Worm (Caenorhabditis elegans) whole organism, late embryonic: Measurements from ENCODE around the gene mrpl-53.

Source experiments
- C08G9.2 ChIP-seq: sonication (generic microtip); optimal IDR thresholded peaks from 2 replicates; lab custom pipeline; 2016; ENCODE audit warnings: mild to moderate bottlenecking, missing genetic modification characterization, moderate library complexity, missing compliant biosample characterization
- Y22D7AL.16 ChIP-seq: sonication (generic microtip); optimal IDR thresholded peaks from 2 replicates; lab custom pipeline; 2016; ENCODE audit warnings: missing genetic modification characterization, missing compliant biosample characterization
- ahr-1 ChIP-seq: sonication (generic microtip); optimal IDR thresholded peaks from 2 replicates; lab custom pipeline; 2016; ENCODE audit warnings: missing genetic modification characterization, missing compliant biosample characterization
- ama-1 ChIP-seq: fragments of 150-350 bp; optimal IDR thresholded peaks from 2 replicates; lab custom pipeline; 2014
- ceh-14 ChIP-seq: sonication (generic microtip); optimal IDR thresholded peaks from 2 replicates; lab custom pipeline; 2016; ENCODE audit warnings: missing genotype, missing genetic modification characterization, missing compliant biosample characterization
- ceh-18 ChIP-seq: sonication (generic microtip); optimal IDR thresholded peaks from 2 replicates; lab custom pipeline; 2016; ENCODE audit warnings: missing genetic modification characterization, missing compliant biosample characterization
- ceh-34 ChIP-seq: sonication (generic microtip); optimal IDR thresholded peaks from 2 replicates; lab custom pipeline; 2016; ENCODE audit warnings: mild to moderate bottlenecking, missing genetic modification characterization, missing compliant biosample characterization
- ceh-48 ChIP-seq: sonication (generic microtip); optimal IDR thresholded peaks from 2 replicates; lab custom pipeline; 2016; ENCODE audit warnings: missing genetic modification characterization, inconsistent platforms, missing compliant biosample characterization
- ceh-6 ChIP-seq: fragments of 200-800 bp; sonication (Bioruptor generic); optimal IDR thresholded peaks from 2 replicates; lab custom pipeline; 2018; ENCODE audit warnings: mild to moderate bottlenecking, missing genetic modification characterization, missing compliant biosample characterization
- ceh-9 ChIP-seq: sonication (generic microtip); optimal IDR thresholded peaks from 2 replicates; lab custom pipeline; 2016; ENCODE audit warnings: mild to moderate bottlenecking, missing genetic modification characterization, inconsistent platforms, missing compliant biosample characterization
- dve-1 ChIP-seq: sonication (generic microtip); optimal IDR thresholded peaks from 2 replicates; lab custom pipeline; 2017; ENCODE audit warnings: antibody characterized with exemption, mild to moderate bottlenecking, missing genetic modification characterization, missing compliant biosample characterization
- elt-4 ChIP-seq: sonication (generic microtip); optimal IDR thresholded peaks from 2 replicates; lab custom pipeline; 2016; ENCODE audit warnings: missing genetic modification characterization, missing compliant biosample characterization
- ets-4 ChIP-seq: sonication (generic microtip); optimal IDR thresholded peaks from 2 replicates; lab custom pipeline; 2016; ENCODE audit warnings: missing genetic modification characterization, missing compliant biosample characterization
- eyg-1 ChIP-seq: sonication (generic microtip); optimal IDR thresholded peaks from 2 replicates; lab custom pipeline; 2016; ENCODE audit warnings: missing genotype, missing genetic modification characterization, missing compliant biosample characterization
- fax-1 ChIP-seq: sonication (generic microtip); optimal IDR thresholded peaks from 2 replicates; lab custom pipeline; 2016; ENCODE audit warnings: missing genotype, missing genetic modification characterization, missing compliant biosample characterization
- fkh-10 ChIP-seq: fragments of 150-350 bp; optimal IDR thresholded peaks from 2 replicates; lab custom pipeline; 2014; ENCODE audit warnings: missing biosample characterization, missing genetic modification reagents, missing genetic modification characterization
- fkh-6 ChIP-seq: sonication (generic microtip); optimal IDR thresholded peaks from 2 replicates; lab custom pipeline; 2016; ENCODE audit warnings: missing genetic modification characterization, missing compliant biosample characterization
- hlh-13 ChIP-seq: fragments of 200-800 bp; sonication (Bioruptor generic); optimal IDR thresholded peaks from 2 replicates; lab custom pipeline; 2018; ENCODE audit warnings: mild to moderate bottlenecking, missing genetic modification characterization, missing compliant biosample characterization
- hlh-15 ChIP-seq: sonication (generic microtip); optimal IDR thresholded peaks from 2 replicates; lab custom pipeline; 2016; ENCODE audit warnings: missing genetic modification characterization, missing compliant biosample characterization
- hlh-6 ChIP-seq: sonication (generic microtip); optimal IDR thresholded peaks from 2 replicates; lab custom pipeline; 2016; ENCODE audit warnings: missing genotype, missing genetic modification characterization, missing compliant biosample characterization
- hlh-8 ChIP-seq: sonication (generic microtip); optimal IDR thresholded peaks from 2 replicates; lab custom pipeline; 2016; ENCODE audit warnings: missing genotype, missing genetic modification characterization, missing compliant biosample characterization
- lim-6 ChIP-seq: sonication (generic microtip); optimal IDR thresholded peaks from 2 replicates; lab custom pipeline; 2016; ENCODE audit warnings: missing genetic modification characterization, missing compliant biosample characterization
- lin-11 ChIP-seq: fragments of 200-800 bp; sonication (Bioruptor generic); optimal IDR thresholded peaks from 2 replicates; lab custom pipeline; 2018; ENCODE audit warnings: mild to moderate bottlenecking, missing genetic modification characterization, missing compliant biosample characterization
- madf-2 ChIP-seq: sonication (generic microtip); optimal IDR thresholded peaks from 2 replicates; lab custom pipeline; 2017; ENCODE audit warnings: missing genetic modification characterization, missing compliant biosample characterization
- mec-3 ChIP-seq: sonication (generic microtip); optimal IDR thresholded peaks from 2 replicates; lab custom pipeline; 2016; ENCODE audit warnings: borderline replicate concordance, missing genetic modification characterization, missing compliant biosample characterization
- nfya-1 ChIP-seq: sonication (generic microtip); optimal IDR thresholded peaks from 2 replicates; lab custom pipeline; 2017; ENCODE audit warnings: missing genetic modification characterization, mild to moderate bottlenecking, missing compliant biosample characterization, antibody characterized with exemption, moderate library complexity
- nhr-232 ChIP-seq: sonication (generic microtip); optimal IDR thresholded peaks from 2 replicates; lab custom pipeline; 2016; ENCODE audit warnings: missing genetic modification characterization, missing compliant biosample characterization
- npax-4 ChIP-seq: sonication (generic microtip); optimal IDR thresholded peaks from 2 replicates; lab custom pipeline; 2016; ENCODE audit warnings: missing genetic modification characterization, missing compliant biosample characterization
- pat-9 ChIP-seq: fragments of 200-800 bp; sonication (Bioruptor generic); optimal IDR thresholded peaks from 2 replicates; lab custom pipeline; 2018; ENCODE audit warnings: mild to moderate bottlenecking, missing genetic modification characterization, moderate library complexity, missing compliant biosample characterization
- pax-1 ChIP-seq: fragments of 150-350 bp; optimal IDR thresholded peaks from 2 replicates; lab custom pipeline; 2014; ENCODE audit warnings: missing biosample characterization, missing genetic modification characterization
- pqm-1 ChIP-seq: sonication (generic microtip); optimal IDR thresholded peaks from 2 replicates; lab custom pipeline; 2016; ENCODE audit warnings: missing genetic modification characterization, missing compliant biosample characterization
- pros-1 ChIP-seq: fragments of 150-350 bp; optimal IDR thresholded peaks from 2 replicates; lab custom pipeline; 2014; ENCODE audit warnings: missing biosample characterization, missing genetic modification reagents, missing genetic modification characterization
- ref-2 ChIP-seq: sonication (generic microtip); optimal IDR thresholded peaks from 2 replicates; lab custom pipeline; 2016; ENCODE audit warnings: missing genetic modification characterization, missing compliant biosample characterization
- rnt-1 ChIP-seq: sonication (generic microtip); optimal IDR thresholded peaks from 2 replicates; lab custom pipeline; 2016; ENCODE audit warnings: missing genetic modification characterization, missing compliant biosample characterization
- sdc-2 ChIP-seq: sonication (generic microtip); optimal IDR thresholded peaks from 2 replicates; lab custom pipeline; 2016; ENCODE audit warnings: missing genotype, missing genetic modification characterization, missing compliant biosample characterization
- sox-2 ChIP-seq: fragments of 200-800 bp; sonication (Bioruptor generic); IDR thresholded peaks from 2 replicates; pipeline ENCODE4 v1.3.6; 2022; ENCODE audit warnings: missing genetic modification reagents, missing genetic modification characterization, missing compliant biosample characterization
- tbx-7 ChIP-seq: sonication (generic microtip); optimal IDR thresholded peaks from 2 replicates; lab custom pipeline; 2016; ENCODE audit warnings: missing genotype, missing genetic modification characterization, missing compliant biosample characterization
- ttx-3 ChIP-seq: sonication (generic microtip); optimal IDR thresholded peaks from 2 replicates; lab custom pipeline; 2016; ENCODE audit warnings: missing genetic modification reagents, missing genetic modification characterization, missing compliant biosample characterization
- zip-5 ChIP-seq: sonication (generic microtip); optimal IDR thresholded peaks from 2 replicates; lab custom pipeline; 2016; ENCODE audit warnings: missing genetic modification characterization, missing compliant biosample characterization
- ztf-16 ChIP-seq: sonication (generic microtip); optimal IDR thresholded peaks from 2 replicates; lab custom pipeline; 2017; ENCODE audit warnings: missing genetic modification characterization, missing compliant biosample characterization

mrpl-53 gene

ce11 chrII:9605336-9605735, 7.9 kb downstream of the mrpl-53 start, which contains the start of gene nhr-19:
Gene nhr-19, minus strand, starts transcription at chrII:9605526.
- TF ChIP-seq ceh-18 (tag; lab: Kevin White, UChicago) = no peak
- no peak for TF ChIP-seq sox-2
- no peak for TF ChIP-seq hlh-13 (GFP tag; lab: Kevin White, UChicago)
- no peak for TF ChIP-seq Y22D7AL.16 (tag; lab: Kevin White, UChicago)
- no peak for TF ChIP-seq nhr-232
- TF ChIP-seq C08G9.2 (tag; lab: Kevin White, UChicago) = no peak
- TF ChIP-seq madf-2 (tag; lab: Kevin White, UChicago) = no peak
- TF ChIP-seq ceh-9 (tag; lab: Kevin White, UChicago) = no peak
- TF ChIP-seq, all 69 proteins: peak for 0

DNA sequence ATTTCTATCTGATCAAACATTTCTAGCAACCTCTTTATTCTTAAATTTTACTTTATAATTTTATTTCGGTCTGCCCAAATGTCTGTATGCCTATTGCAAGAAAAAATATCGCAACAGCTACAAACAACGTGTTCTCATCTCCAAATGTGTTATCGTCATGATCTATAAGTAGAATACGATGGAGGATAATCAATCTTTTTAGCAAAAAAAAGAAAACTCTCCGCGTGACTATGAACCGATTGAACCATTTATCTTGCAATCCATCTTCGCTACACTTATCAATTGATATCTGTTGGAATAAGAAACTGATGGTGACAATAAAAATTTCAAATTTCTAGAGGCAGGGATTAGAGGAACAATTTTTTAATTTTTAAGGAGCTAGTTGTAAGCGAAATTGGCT, 8.5 kb downstream of the mrpl-53 start:
- TF ChIP-seq elt-4 (tag; lab: Kevin White, UChicago) (no peak), ceh-18 (tag; lab: Kevin White, UChicago) (no peak), tbx-7 (tag; lab: Kevin White, UChicago) (no peak), ceh-14 (tag; lab: Kevin White, UChicago) (no peak), hlh-8 (tag; lab: Kevin White, UChicago) (no peak), pqm-1 (no peak), dve-1 (tag; lab: Kevin White, UChicago) (no peak), hlh-15 (tag; lab: Kevin White, UChicago) (no peak), Y22D7AL.16 (tag; lab: Kevin White, UChicago) (no peak), ztf-16 (no peak), nfya-1 (no peak), npax-4 (tag; lab: Kevin White, UChicago) (no peak), ets-4 (tag; lab: Kevin White, UChicago) (no peak)
- TF ChIP-seq, all 69 proteins: peak for 0

DNA sequence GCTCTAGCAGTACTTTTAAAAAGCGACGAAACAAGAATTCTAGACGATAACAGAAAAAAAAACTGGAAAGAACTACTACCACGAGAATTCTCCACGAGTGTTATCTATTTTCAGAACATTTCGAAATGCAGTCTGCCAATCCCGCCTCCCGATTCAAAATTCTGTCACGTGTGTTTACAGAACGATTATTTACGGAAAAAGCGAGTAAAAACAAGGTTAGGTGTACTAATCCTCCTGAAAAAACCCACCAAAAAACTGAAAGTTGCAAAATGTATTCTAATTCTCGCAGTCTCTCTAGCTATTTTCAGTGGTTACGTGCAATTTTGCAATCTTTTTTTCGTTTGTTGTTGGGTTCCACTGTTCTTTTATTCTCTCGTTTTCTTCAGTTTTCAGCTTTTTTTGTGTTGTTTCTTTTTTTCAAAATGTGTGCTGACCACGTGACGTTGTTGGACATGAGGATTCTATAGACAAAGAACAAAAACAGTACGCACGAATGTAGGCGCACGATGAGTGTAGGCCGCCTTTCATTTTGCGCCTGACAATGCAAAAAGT, 9.1 kb downstream of the mrpl-53 start:
- TF ChIP-seq sdc-2 (tag; lab: Kevin White, UChicago) = no peak
- TF ChIP-seq ttx-3 (tag; lab: Kevin White, UChicago) = no peak
- no peak for TF ChIP-seq rnt-1 (tag; lab: Kevin White, UChicago)
- TF ChIP-seq hlh-6 (tag; lab: Kevin White, UChicago) = no peak
- TF ChIP-seq ama-1 (lab: Kevin White, UChicago) = no peak
- TF ChIP-seq pqm-1 = no peak

- no peak for TF ChIP-seq pat-9
- TF ChIP-seq ceh-14 (tag; lab: Kevin White, UChicago) = no peak
- no peak for TF ChIP-seq ceh-6 (GFP tag; lab: Kevin White, UChicago)
- TF ChIP-seq ceh-9 (tag; lab: Kevin White, UChicago) = no peak
- TF ChIP-seq fkh-6 (tag; lab: Kevin White, UChicago) = no peak
- TF ChIP-seq sdc-2 (tag; lab: Kevin White, UChicago) = no peak
- no peak for TF ChIP-seq fkh-10 (GFP tag; lab: Kevin White, UChicago)
- TF ChIP-seq mec-3 (tag; lab: Kevin White, UChicago) = no peak
- no peak for TF ChIP-seq Y22D7AL.16 (tag; lab: Kevin White, UChicago)
- TF ChIP-seq hlh-8 (tag; lab: Kevin White, UChicago) = no peak
- TF ChIP-seq npax-4 (tag; lab: Kevin White, UChicago) = no peak
- no peak for TF ChIP-seq tbx-7 (tag; lab: Kevin White, UChicago)
- no peak for TF ChIP-seq ahr-1
- no peak for TF ChIP-seq pros-1 (tag; lab: Kevin White, UChicago)
- TF ChIP-seq elt-4 (tag; lab: Kevin White, UChicago) = no peak
- TF ChIP-seq zip-5 = no peak
- no peak for TF ChIP-seq lin-11 (tag; lab: Kevin White, UChicago)
- no peak for TF ChIP-seq rnt-1 (tag; lab: Kevin White, UChicago)
These were observed 9.7 kb downstream of the mrpl-53 start for ce11 chrII:9607137-9607536.

DNA sequence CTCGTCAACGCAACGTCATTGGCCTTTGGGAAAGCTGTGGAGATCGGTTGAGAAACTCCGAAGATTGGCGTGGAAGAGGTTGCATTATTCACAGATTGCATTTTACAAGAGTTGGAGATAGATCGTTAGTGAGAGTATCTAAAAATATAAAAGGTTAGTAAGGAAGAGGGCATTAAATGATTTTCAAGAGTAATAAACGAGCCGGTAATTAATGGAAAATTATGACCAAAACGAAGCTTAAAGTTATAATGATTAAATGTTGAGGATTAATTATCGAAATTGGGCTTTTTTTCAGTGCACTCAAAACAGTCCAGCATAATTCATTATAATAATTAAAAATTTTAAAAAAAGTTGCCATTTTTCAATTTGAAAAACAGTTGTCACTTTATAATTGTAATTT, 11.9 kb downstream of the mrpl-53 start, which contains the start of gene pap-2:
Gene pap-2 (minus strand): TSS at position 101 of the 400 bp plus-strand sequence.
- TF ChIP-seq fax-1 (tag; lab: Kevin White, UChicago) (no peak), hlh-6 (tag; lab: Kevin White, UChicago) (no peak), pat-9 (no peak), ceh-34 (tag; lab: Kevin White, UChicago) (no peak), ama-1 (lab: Kevin White, UChicago) (no peak), dve-1 (tag; lab: Kevin White, UChicago) (no peak), ref-2 (tag; lab: Kevin White, UChicago) (no peak), eyg-1 (tag; lab: Kevin White, UChicago) (no peak), lim-6 (no peak), fkh-10 (GFP tag; lab: Kevin White, UChicago) (no peak), pax-1 (tag; lab: Kevin White, UChicago) (no peak), ceh-48 (no peak)
- TF ChIP-seq, all 69 proteins: peak for 0
